Fruit fly (Drosophila melanogaster) whole organism: ENCODE measurements around the gene fz4.

ENCODE experiments used
- psq ChIP-seq: fragments of >200 bp; optimal IDR thresholded peaks from 2 replicates; lab custom pipeline; 2017
- usp ChIP-seq: fragments of >200 bp; optimal IDR thresholded peaks from 2 replicates; lab custom pipeline; 2017; ENCODE audit warnings: missing biosample characterization, missing genetic modification characterization, mixed read lengths

- TF ChIP-seq psq (lab: Kevin White, UChicago) = no peak
- no peak for TF ChIP-seq usp (GFP tag; lab: Kevin White, UChicago)
Observed at dm6 chrX:7109793-7110606, at the start of gene fz4.
